Worm (Caenorhabditis elegans): ENCODE measurements around the gene T27E4.1.

T27E4.1 gene

DNA sequence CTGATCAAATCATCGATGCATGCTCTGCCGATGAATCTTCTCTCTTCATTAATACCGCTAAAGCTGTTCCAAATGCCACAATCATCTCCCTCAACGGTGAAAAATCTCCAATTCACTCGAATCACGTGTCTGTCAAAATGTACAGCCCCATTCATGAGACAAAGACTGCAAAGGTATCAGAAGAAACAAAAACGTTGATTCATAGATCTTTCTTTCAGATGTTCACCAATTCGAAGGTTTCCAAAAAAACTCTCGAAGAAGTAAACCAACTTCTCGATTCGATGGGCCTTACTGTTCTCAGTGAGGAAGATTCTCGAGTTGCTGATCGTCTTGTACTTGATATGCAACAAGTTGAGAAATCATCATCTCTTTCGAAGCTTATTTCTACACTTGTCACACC lies 4.5 kb downstream of the T27E4.1 start:
- TF ChIP-seq nhr-25 (tag; optimal IDR thresholded peaks at IDR 0.05) (no peak), unc-55 (GFP tag; optimal IDR thresholded peaks at IDR 0.05) (no peak), nhr-6 (tag; optimal IDR thresholded peaks at IDR 0.05) (no peak), alr-1 (tag; optimal IDR thresholded peaks at IDR 0.05) (no peak), nhr-21 (tag; optimal IDR thresholded peaks at IDR 0.05) (no peak), R02D3.7 (tag; optimal IDR thresholded peaks at IDR 0.05) (no peak), snpc-4 (tag; optimal IDR thresholded peaks at IDR 0.05) (no peak), ama-1 (optimal IDR thresholded peaks at IDR 0.05) (no peak), lin-11 (tag; optimal IDR thresholded peaks at IDR 0.05) (no peak), sma-3 (GFP tag; optimal IDR thresholded peaks at IDR 0.05) (no peak), lin-13 (GFP tag; optimal IDR thresholded peaks at IDR 0.05) (no peak), unc-39 (tag; optimal IDR thresholded peaks at IDR 0.05) (no peak), nhr-237 (tag; optimal IDR thresholded peaks at IDR 0.05) (no peak), elt-3 (tag; optimal IDR thresholded peaks at IDR 0.05) (no peak), F13H6.1 (tag; optimal IDR thresholded peaks at IDR 0.05) (no peak), blmp-1 (tag; optimal IDR thresholded peaks at IDR 0.05; ENCODE audit: insufficient read depth) (no peak), nhr-23 (tag; optimal IDR thresholded peaks at IDR 0.05) (no peak)

DNA sequence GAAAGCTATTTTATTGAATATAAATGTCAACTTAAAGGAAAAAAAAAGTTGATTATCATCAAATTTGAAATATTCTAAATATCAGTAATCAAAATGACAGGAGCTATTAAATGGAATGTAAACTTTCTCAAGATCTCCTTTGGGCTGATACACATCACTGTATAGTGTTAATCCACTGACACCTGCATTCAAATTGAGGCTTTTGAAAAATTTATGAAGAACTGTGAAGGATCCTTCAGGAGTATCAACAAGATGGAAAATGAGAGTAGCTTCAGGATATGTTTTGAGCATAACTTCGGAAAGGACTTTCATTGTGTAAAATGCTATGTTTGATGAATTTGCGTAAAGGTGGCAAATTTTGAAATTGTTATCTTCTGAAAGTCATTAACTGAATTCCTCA lies 5.1 kb downstream of the T27E4.1 start:
- TF ChIP-seq skn-1 (tag; optimal IDR thresholded peaks at IDR 0.05) (no peak), nhr-129 (tag; optimal IDR thresholded peaks at IDR 0.05) (peak; percentile 38)

DNA sequence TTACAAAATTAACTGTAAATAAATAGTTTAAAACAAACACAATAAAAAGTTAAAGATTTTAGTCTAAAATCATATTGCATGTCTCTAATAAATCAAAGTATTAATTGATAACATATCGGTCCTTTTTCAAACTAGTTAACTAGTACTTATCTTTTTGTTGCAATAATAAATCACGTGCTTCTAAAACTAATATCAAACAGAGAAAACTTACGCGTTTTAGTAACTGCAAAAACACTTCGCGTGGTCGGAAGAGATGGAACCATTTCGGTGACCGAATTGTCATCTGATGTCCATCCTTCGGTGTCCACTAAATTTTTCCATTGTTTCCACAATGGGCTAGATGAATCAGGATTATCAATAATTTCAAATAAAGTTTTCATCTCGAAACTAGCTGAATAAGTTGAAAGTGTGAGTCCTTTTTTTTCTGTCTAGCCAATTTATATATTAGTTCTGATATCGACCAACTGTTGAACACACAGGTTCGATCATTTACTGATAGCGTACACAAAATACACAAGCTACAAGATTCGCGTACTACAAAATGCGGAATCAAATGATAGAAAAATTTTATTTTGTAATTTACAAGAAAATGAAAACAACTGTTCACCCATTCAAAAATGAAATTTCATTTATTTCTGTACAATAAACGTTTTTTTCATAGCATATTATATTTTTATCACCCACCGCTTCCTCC lies 6.3 kb downstream of the T27E4.1 start, which contains the start of gene F21C10.9:
Gene F21C10.9 (minus strand): TSS at position 417 of the 694 bp plus-strand sequence.
- TF ChIP-seq lin-11 (tag; optimal IDR thresholded peaks at IDR 0.05) (no peak), fos-1 (tag; optimal IDR thresholded peaks at IDR 0.05) (peak; percentile 5), zag-1 (tag; optimal IDR thresholded peaks at IDR 0.05) (no peak)

DNA sequence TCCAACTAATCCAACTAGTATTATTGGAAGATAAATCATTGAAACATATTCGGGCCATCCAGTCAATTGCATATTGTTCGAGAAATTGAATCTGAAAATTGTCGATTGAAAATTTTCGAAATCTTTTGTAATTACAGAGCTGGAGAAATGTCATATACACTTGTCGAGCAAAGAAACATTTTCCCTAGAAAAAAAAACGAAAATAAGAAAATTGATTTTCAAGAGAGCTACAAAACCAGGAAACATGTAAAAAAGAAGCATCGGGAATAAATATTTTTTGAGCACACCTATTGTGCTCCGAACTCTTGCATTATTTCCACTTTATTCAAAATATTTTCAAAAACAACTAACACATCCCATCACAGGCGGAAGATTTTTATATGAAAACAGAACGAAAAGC lies 8.9 kb downstream of the T27E4.1 start, which contains the start of gene frpr-6:
Gene frpr-6 (minus strand): TSS at position 101 of the 400 bp plus-strand sequence.
- TF ChIP-seq nhr-237 (tag; optimal IDR thresholded peaks at IDR 0.05) = no peak
- no peak for TF ChIP-seq nhr-25 (tag; optimal IDR thresholded peaks at IDR 0.05)
- no peak for TF ChIP-seq blmp-1 (tag; optimal IDR thresholded peaks at IDR 0.05; ENCODE audit: insufficient read depth)
- no peak for TF ChIP-seq sem-4 (tag; optimal IDR thresholded peaks at IDR 0.05)
- no peak for TF ChIP-seq snpc-4 (tag; optimal IDR thresholded peaks at IDR 0.05)
- no peak for TF ChIP-seq zag-1 (tag; optimal IDR thresholded peaks at IDR 0.05)
- no peak for TF ChIP-seq nhr-23 (tag; optimal IDR thresholded peaks at IDR 0.05)

DNA sequence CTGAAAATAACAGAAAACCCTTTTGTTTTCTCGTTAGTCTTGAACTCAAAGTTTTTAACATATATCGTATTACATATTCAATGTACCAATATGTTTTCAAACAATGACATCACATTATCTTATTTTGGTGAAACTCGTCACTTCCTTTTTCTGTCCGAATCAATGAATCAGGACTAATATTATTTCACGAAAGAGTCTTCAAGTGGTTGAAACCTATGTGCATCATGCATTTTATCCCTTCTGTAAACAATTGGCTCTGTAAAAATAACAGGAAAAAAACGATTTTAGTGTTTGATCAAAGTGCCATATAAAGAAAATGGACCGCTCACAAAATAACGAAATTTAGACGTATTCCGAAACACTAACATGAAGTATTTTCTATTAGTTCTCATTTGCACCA lies 16.1 kb downstream of the T27E4.1 start, which contains the start of gene F21C10.18:
Gene F21C10.18 (plus strand): TSS at position 301 of the 400 bp plus-strand sequence.
- no peak for TF ChIP-seq ceh-82 (tag; optimal IDR thresholded peaks at IDR 0.05)
- no peak for TF ChIP-seq sma-9 (GFP tag; optimal IDR thresholded peaks at IDR 0.05)
- TF ChIP-seq sma-9 (tag; optimal IDR thresholded peaks at IDR 0.05) = no peak
- TF ChIP-seq lin-39 (tag; optimal IDR thresholded peaks at IDR 0.05) = no peak

DNA sequence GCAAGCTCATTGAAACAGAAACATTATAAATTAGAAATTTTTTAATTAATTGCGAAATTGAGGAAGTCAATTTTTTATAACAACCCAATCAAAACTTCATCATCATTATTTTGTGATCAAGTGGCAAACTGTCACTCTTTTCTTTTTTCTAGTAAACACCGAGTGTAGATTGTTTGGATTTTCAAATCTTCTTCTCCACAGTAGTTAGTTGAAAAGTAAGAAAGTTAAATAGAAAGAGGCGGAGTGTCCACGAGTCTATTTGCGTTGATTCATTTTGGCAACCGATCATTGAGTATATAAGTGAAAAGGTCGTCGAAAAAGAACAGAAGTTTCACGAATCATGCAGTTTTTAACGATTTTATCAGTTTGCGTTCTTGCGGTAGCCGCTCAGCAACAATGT lies 17.1 kb downstream of the T27E4.1 start, which contains the start of gene pqn-31:
Gene pqn-31 (plus strand): TSS at position 301 of the 400 bp plus-strand sequence.
- no peak for TF ChIP-seq elt-3 (tag; optimal IDR thresholded peaks at IDR 0.05)
- TF ChIP-seq mbf-1 (tag; optimal IDR thresholded peaks at IDR 0.05) = no peak
- TF ChIP-seq ztf-4 (tag; optimal IDR thresholded peaks at IDR 0.05) = no peak
- TF ChIP-seq ztf-1 (GFP tag; conservative IDR thresholded peaks at IDR 0.05) = no peak
- no peak for TF ChIP-seq alr-1 (tag; optimal IDR thresholded peaks at IDR 0.05)
- no peak for TF ChIP-seq lin-11 (tag; optimal IDR thresholded peaks at IDR 0.05)
- TF ChIP-seq unc-55 (GFP tag; optimal IDR thresholded peaks at IDR 0.05) = no peak
- TF ChIP-seq ama-1 (optimal IDR thresholded peaks at IDR 0.05) = no peak
- TF ChIP-seq F13H6.1 (tag; optimal IDR thresholded peaks at IDR 0.05) = no peak
- TF ChIP-seq mab-5 (tag; optimal IDR thresholded peaks at IDR 0.05) = no peak
- TF ChIP-seq zag-1 (tag; optimal IDR thresholded peaks at IDR 0.05) = no peak
- TF ChIP-seq unc-39 (tag; optimal IDR thresholded peaks at IDR 0.05) = no peak
- no peak for TF ChIP-seq ZK546.5 (tag; optimal IDR thresholded peaks at IDR 0.05)
- TF ChIP-seq fos-1 (tag; optimal IDR thresholded peaks at IDR 0.05) = no peak
- no peak for TF ChIP-seq mdl-1 (tag; optimal IDR thresholded peaks at IDR 0.05)
- TF ChIP-seq nhr-23 (tag; optimal IDR thresholded peaks at IDR 0.05) = no peak
- no peak for TF ChIP-seq dmd-4 (tag; optimal IDR thresholded peaks at IDR 0.05)
- no peak for TF ChIP-seq sma-3 (GFP tag; optimal IDR thresholded peaks at IDR 0.05)
- no peak for TF ChIP-seq Y55F3AM.14 (GFP tag; optimal IDR thresholded peaks at IDR 0.05)
- TF ChIP-seq blmp-1 (tag; optimal IDR thresholded peaks at IDR 0.05; ENCODE audit: insufficient read depth) = no peak

All from whole organism, L2 larva.